Worm (Caenorhabditis elegans): Measurements from ENCODE around the gene fbxa-11.

DNA sequence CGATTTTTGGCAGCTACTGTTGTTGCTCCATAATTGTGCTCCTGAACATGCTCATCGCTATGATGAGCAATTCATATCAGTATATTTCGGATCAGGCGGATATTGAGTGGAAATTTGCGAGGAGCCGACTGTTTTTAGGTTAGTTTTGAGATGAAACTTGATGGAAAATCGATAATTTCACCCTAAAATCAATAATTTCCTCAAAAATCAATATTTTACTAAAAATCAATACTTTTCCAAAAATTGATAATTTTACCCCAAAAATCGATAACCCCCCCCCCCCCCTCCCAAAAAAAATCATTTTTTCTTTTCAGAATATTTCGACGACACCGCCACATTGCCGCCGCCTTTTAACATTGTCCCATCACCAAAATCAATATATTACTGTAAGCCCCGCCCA is 48.2 kb downstream of the fbxa-11 start:
- TF ChIP-seq him-1 (tag; optimal IDR thresholded peaks at IDR 0.05) (no peak), W03F9.2 (tag; optimal IDR thresholded peaks at IDR 0.05) (no peak), dao-5 (tag; optimal IDR thresholded peaks at IDR 0.05) (no peak)
